Worm (Caenorhabditis elegans): ENCODE results near the gene del-5.
A peak's percentile ranks its signal among the peaks of the same experiment; 100 is the strongest.

del-5 gene

DNA sequence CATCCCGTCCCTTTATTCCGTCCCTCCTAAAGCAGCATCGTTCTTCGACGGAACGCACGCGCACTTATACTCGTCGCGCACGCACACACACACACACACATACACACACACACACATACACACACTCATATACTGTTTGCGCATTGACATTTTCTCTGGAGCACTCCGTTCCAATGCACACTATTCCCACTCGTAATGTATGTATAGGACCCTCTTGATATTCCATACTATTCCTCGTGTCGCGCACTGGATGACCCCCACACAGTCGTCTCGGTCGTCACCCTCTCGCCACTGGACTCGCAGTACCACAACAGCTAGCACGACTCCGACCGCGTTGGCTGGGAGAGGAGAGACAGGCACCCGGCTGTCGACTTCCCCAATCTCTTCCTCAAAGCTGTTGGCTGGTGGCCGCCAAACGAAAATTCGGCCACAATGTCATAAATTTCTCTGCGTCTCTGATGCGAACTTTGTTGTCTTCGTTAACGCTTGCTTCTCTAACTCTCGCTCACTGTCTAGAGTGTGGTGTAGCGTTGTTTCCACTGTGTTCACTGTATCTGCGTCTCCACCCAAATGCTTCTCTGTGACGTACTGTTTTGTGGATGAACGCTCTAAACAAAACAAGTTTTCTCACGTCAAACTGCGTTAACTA, 23.2 kb upstream of the del-5 start (continued):
- TF ChIP-seq ceh-44 (GFP tag; IDR thresholded peaks at IDR 0.05) (no peak), lin-39 (tag; optimal IDR thresholded peaks at IDR 0.05) (no peak), zfp-2 (tag; optimal IDR thresholded peaks at IDR 0.05) (peak; percentile 38), arid-1 (GFP tag; conservative IDR thresholded peaks at IDR 0.05) (peak; percentile 70; the same call in 1 of the 2 replicates), nhr-42 (GFP tag; IDR thresholded peaks at IDR 0.05) (no peak), unc-62 (GFP tag; optimal IDR thresholded peaks at IDR 0.05 in 1 of 2) (peak in 1 of 2 experiments; percentile 100), unc-62 (tag; optimal IDR thresholded peaks at IDR 0.05) (peak; percentile 77), ceh-20 (GFP tag; IDR thresholded peaks at IDR 0.05) (peak; percentile 74; the same call in 1 of the 2 replicates), Y105C5A.15 (GFP tag; IDR thresholded peaks at IDR 0.05) (no peak), ceh-62 (tag; optimal IDR thresholded peaks at IDR 0.05) (no peak), snpc-4 (tag; optimal IDR thresholded peaks at IDR 0.05) (no peak), hlh-11 (tag; optimal IDR thresholded peaks at IDR 0.05) (peak; percentile 94), F44E2.7 (GFP tag; IDR thresholded peaks at IDR 0.05) (no peak), jun-1 (tag; optimal IDR thresholded peaks at IDR 0.05) (peak; percentile 51), ceh-28 (tag; optimal IDR thresholded peaks at IDR 0.05) (peak; percentile 48), F10B5.3 (tag; optimal IDR thresholded peaks at IDR 0.05) (peak; percentile 77), pha-4 (GFP tag; IDR thresholded peaks at IDR 0.05) (peak; percentile 79), pha-4 (tag; optimal IDR thresholded peaks at IDR 0.05) (peak; percentile 73), hmg-1.1 (GFP tag; IDR thresholded peaks at IDR 0.05) (peak; percentile 87), lsy-2 (tag; optimal IDR thresholded peaks at IDR 0.05) (peak; percentile 52 to 87), ZK546.5 (tag; optimal IDR thresholded peaks at IDR 0.05) (no peak)

DNA sequence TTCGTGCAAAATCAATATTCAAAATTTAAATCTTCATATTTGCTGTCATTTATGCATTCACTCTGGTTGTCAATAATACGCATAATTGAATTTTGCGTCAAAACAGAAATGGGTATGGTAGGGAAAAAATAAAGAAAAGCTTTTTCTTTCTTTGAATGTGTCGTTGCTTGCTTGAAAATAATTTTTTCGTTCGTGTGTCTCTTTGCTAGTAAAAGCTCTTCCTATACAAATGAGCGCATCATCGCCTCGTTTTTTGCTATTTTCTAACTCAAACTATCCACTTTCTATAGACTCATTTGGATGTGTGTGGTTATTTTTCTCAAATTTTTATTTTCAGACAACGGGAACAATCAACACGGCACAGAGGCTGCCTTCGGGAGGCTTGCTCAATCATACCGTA, 20.6 kb upstream of the del-5 start, which contains the start of gene ldb-1:
Gene ldb-1, plus strand, starts transcription at position 301 of the 400 bp plus-strand sequence.
- TF ChIP-seq tag-97 (GFP tag; IDR thresholded peaks at IDR 0.05) (no peak), nhr-25 (tag; optimal IDR thresholded peaks at IDR 0.05; ENCODE audit: borderline replicate concordance, insufficient read depth) (no peak), pha-4 (GFP tag; IDR thresholded peaks at IDR 0.05) (no peak), pha-4 (tag; optimal IDR thresholded peaks at IDR 0.05) (no peak), lsy-2 (tag; optimal IDR thresholded peaks at IDR 0.05) (no peak), lim-7 (GFP tag; IDR thresholded peaks at IDR 0.05) (no peak), mes-2 (tag; optimal IDR thresholded peaks at IDR 0.05; ENCODE audit: poor library complexity, severe bottlenecking) (no peak), nhr-111 (GFP tag; optimal IDR thresholded peaks at IDR 0.05) (no peak), ceh-32 (tag; optimal IDR thresholded peaks at IDR 0.05; ENCODE audit: poor library complexity) (no peak), zfp-2 (tag; optimal IDR thresholded peaks at IDR 0.05) (no peak), daf-16 (GFP tag; optimal IDR thresholded peaks at IDR 0.05) (no peak), daf-16 (tag; optimal IDR thresholded peaks at IDR 0.05) (no peak), egl-27 (tag; optimal IDR thresholded peaks at IDR 0.05) (no peak), ztf-7 (tag; optimal IDR thresholded peaks at IDR 0.05) (no peak), nhr-76 (tag; optimal IDR thresholded peaks at IDR 0.05) (no peak), skn-1 (tag; optimal IDR thresholded peaks at IDR 0.05) (no peak), ceh-44 (GFP tag; IDR thresholded peaks at IDR 0.05) (no peak), daf-12 (tag; optimal IDR thresholded peaks at IDR 0.05) (no peak), pqm-1 (tag; optimal IDR thresholded peaks at IDR 0.05) (no peak)

DNA sequence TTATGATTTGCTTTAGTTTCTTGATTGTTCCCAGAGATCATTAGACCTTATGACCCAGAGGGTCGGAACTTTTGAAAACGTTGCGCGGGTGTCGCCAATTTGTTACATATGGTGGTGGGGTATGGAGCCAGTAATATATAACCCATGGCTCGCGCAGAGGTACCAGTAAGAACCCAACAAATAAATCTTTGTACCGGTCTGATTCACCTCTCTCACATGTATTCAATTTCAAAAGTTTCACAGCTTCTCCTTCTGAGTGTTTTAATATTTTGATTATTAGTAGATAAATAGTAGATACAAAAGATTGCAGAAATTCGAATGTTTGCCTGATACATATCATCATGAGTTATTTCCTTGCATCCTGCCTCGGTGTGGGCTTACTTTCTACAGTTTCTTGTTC, 8.1 kb upstream of the del-5 start, which contains the start of gene egl-15:
Gene egl-15, plus strand, starts transcription at position 301 of the 400 bp plus-strand sequence.
- TF ChIP-seq jun-1 (tag; optimal IDR thresholded peaks at IDR 0.05) (no peak), cey-2 (tag; optimal IDR thresholded peaks at IDR 0.05; ENCODE audit: borderline replicate concordance, insufficient read depth) (no peak), mdt-29 (GFP tag; IDR thresholded peaks at IDR 0.05) (no peak), lim-7 (GFP tag; IDR thresholded peaks at IDR 0.05) (no peak), nhr-48 (tag; optimal IDR thresholded peaks at IDR 0.05) (no peak), F26F4.8 (GFP tag; conservative IDR thresholded peaks at IDR 0.05) (no peak), unc-130 (GFP tag; optimal IDR thresholded peaks at IDR 0.05) (no peak), ZK337.2 (GFP tag; IDR thresholded peaks at IDR 0.05) (no peak), lin-13 (GFP tag; optimal IDR thresholded peaks at IDR 0.05) (no peak), skn-1 (tag; optimal IDR thresholded peaks at IDR 0.05) (no peak), Y105C5A.15 (GFP tag; IDR thresholded peaks at IDR 0.05) (no peak), pha-4 (GFP tag; IDR thresholded peaks at IDR 0.05) (no peak), pha-4 (tag; optimal IDR thresholded peaks at IDR 0.05) (no peak), Y5F2A.4 (GFP tag; optimal IDR thresholded peaks at IDR 0.05) (no peak), ZK546.5 (tag; optimal IDR thresholded peaks at IDR 0.05) (no peak), unc-39 (tag; optimal IDR thresholded peaks at IDR 0.05) (no peak), F49E8.2 (tag; optimal IDR thresholded peaks at IDR 0.05; ENCODE audit: borderline replicate concordance) (no peak)

Measured in whole organism, L4 larva.